Worm (Caenorhabditis elegans) whole organism, dauer: Measurements from ENCODE around the gene mboa-7.

Source experiments
- unc-62 ChIP-seq: sonication (generic microtip); optimal IDR thresholded peaks from 2 replicates; lab custom pipeline; 2017; ENCODE audit warnings: missing biosample characterization, missing genetic modification reagents, missing genetic modification characterization

The mboa-7 gene

ce11 chrX:10480563-10481290 lies 43.6 kb downstream of the mboa-7 start, which contains the start of gene elt-2:
TSS of gene elt-2 (plus strand) at chrX:10481240.
- no peak for TF ChIP-seq unc-62

DNA sequence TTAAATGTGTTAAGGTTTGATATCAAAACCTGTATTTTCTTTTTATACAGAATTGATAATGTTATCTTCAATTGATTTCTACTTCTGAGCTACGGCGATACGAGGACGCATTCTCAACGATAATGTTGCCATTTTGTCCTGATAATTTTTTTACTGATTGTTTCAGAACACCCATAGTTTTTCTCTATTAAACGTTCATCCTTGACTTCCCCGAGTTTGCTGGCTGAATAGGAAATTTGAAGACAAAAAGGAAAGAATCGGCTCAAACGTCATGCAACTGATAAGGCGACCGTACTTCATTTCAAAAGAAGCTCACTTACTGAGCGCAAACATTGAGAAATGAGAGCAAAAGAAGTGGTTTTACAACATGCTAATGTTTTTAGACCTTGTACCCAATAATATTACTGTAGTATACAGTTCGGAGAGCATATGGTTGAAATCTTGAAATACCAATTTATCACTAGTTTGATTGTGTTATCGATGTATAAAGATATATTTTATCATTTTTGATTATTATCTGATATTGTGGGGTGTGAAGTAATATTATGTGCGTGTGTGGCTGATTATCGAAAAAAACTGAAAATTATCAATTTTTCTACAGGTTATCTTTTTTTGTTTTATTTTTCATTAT lies 45.1 kb downstream of the mboa-7 start:
- no peak for TF ChIP-seq unc-62

- TF ChIP-seq unc-62, result no peak
Observed at ce11 chrX:10477172-10477985, 47.0 kb downstream of the mboa-7 start.

- no peak for TF ChIP-seq unc-62
Observed at ce11 chrX:10476573-10476972, 47.8 kb downstream of the mboa-7 start, which contains the start of gene C39B10.7. TSS of gene C39B10.7 (plus strand) at chrX:10476873.

DNA sequence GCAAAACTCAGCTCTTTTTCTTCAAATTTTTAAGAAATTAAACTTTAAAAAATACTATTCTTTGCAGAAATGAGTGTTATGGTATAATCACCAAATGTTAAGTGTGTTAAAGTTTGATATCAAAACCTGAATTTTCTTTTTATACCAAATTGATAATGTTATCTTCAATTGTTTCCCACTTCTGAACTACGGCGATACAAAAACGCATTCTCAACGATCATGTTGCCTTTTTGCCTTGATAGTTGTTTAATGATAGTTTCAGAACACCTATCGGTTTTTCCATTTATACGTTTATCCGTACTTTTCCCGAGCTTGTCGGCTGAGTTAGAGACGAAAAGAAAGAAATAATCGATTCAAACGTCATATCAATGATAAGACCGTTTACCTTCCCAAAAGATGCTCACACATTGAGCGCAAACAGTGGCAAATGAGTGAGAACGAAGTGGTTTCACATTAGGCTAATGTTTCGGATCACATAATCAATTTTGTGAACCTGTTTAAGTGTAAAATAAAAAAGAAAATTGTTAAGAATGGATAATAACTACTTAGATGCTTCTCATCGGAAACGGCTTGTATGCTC lies 49.3 kb downstream of the mboa-7 start, which contains the start of gene elt-4:
Gene elt-4, plus strand, starts transcription at position 530 of the 580 bp plus-strand sequence.
- TF ChIP-seq unc-62, result no peak
